Worm (Caenorhabditis elegans) whole organism, mixed stage, embryonic: ENCODE results near the gene srj-57.

Experiments
- M03D4.4 ChIP-seq: sonication (generic microtip); optimal IDR thresholded peaks from 2 replicates; lab custom pipeline; 2017; ENCODE audit warnings: mild to moderate bottlenecking, missing genetic modification characterization, missing compliant biosample characterization
- bed-3 ChIP-seq: fragments of 200-800 bp; sonication (Bioruptor generic); optimal IDR thresholded peaks from 3 replicates; lab custom pipeline; 2018; ENCODE audit warnings: mild to moderate bottlenecking, missing genetic modification characterization, moderate library complexity, missing compliant biosample characterization
- blmp-1 ChIP-seq: fragments of 150-350 bp; optimal IDR thresholded peaks from 2 replicates; lab custom pipeline; 2014; ENCODE audit warnings: missing biosample characterization, missing genetic modification characterization
- ceh-39 ChIP-seq: fragments of 150-350 bp; optimal IDR thresholded peaks from 2 replicates; lab custom pipeline; 2014; ENCODE audit warnings: missing biosample characterization, missing genetic modification characterization
- ceh-43 ChIP-seq: fragments of 200-800 bp; sonication (Bioruptor generic); optimal IDR thresholded peaks from 2 replicates; lab custom pipeline; 2018; ENCODE audit warnings: mild to moderate bottlenecking, missing genetic modification characterization, moderate library complexity, missing compliant biosample characterization
- ceh-83 ChIP-seq: fragments of 200-800 bp; sonication (Bioruptor generic); optimal IDR thresholded peaks from 2 replicates; lab custom pipeline; 2018; ENCODE audit warnings: mild to moderate bottlenecking, missing genetic modification characterization, missing compliant biosample characterization
- ces-1 ChIP-seq: fragments of 150-350 bp; optimal IDR thresholded peaks from 2 replicates; lab custom pipeline; 2014; ENCODE audit warnings: missing biosample characterization, missing genetic modification reagents, missing genetic modification characterization
- drap-1 ChIP-seq: fragments of 200-800 bp; sonication (Bioruptor generic); optimal IDR thresholded peaks from 3 replicates; lab custom pipeline; 2018; ENCODE audit warnings: mild to moderate bottlenecking, missing genetic modification characterization, missing compliant biosample characterization
- elt-1 ChIP-seq: sonication (generic microtip); optimal IDR thresholded peaks from 2 replicates; lab custom pipeline; 2017; ENCODE audit warnings: missing genetic modification characterization, mild to moderate bottlenecking, missing compliant biosample characterization, antibody characterized with exemption, moderate library complexity, borderline replicate concordance; ENCODE audit not compliant: insufficient read depth
- elt-3 ChIP-seq: fragments of 150-350 bp; optimal IDR thresholded peaks from 2 replicates; lab custom pipeline; 2014; ENCODE audit warnings: missing biosample characterization, missing genetic modification characterization
- flh-1 ChIP-seq: fragments of 200-800 bp; sonication (Bioruptor generic); optimal IDR thresholded peaks from 2 replicates; lab custom pipeline; 2018; ENCODE audit warnings: mild to moderate bottlenecking, missing genetic modification characterization, moderate library complexity, missing compliant biosample characterization
- ham-2 ChIP-seq: fragments of 200-800 bp; sonication (Bioruptor generic); optimal IDR thresholded peaks from 2 replicates; lab custom pipeline; 2018; ENCODE audit warnings: mild to moderate bottlenecking, missing genetic modification characterization, missing compliant biosample characterization
- hlh-1 ChIP-seq: fragments of 150-350 bp; optimal IDR thresholded peaks from 2 replicates; lab custom pipeline; 2014; ENCODE audit warnings: missing biosample characterization, missing genetic modification reagents, missing genetic modification characterization
- lin-13 ChIP-seq: fragments of 150-350 bp; optimal IDR thresholded peaks from 2 replicates; lab custom pipeline; 2014; ENCODE audit warnings: missing biosample characterization, missing genetic modification characterization
- lin-32 ChIP-seq: fragments of 200-800 bp; sonication (Bioruptor generic); optimal IDR thresholded peaks from 2 replicates; lab custom pipeline; 2018; ENCODE audit warnings: mild to moderate bottlenecking, missing genetic modification characterization, missing compliant biosample characterization
- lsy-2 ChIP-seq: fragments of 150-350 bp; optimal IDR thresholded peaks from 2 replicates; lab custom pipeline; 2014; ENCODE audit warnings: missing biosample characterization, missing genetic modification characterization
- mep-1 ChIP-seq: fragments of 150-350 bp; optimal IDR thresholded peaks from 2 replicates; lab custom pipeline; 2017; ENCODE audit warnings: missing biosample characterization, missing genetic modification reagents, missing genetic modification characterization, inconsistent platforms
- mls-2 ChIP-seq: sonication (generic microtip); optimal IDR thresholded peaks from 2 replicates; lab custom pipeline; 2016; ENCODE audit warnings: mild to moderate bottlenecking, missing genetic modification characterization, moderate library complexity, missing compliant biosample characterization
- nhr-12 ChIP-seq: fragments of 150-350 bp; optimal IDR thresholded peaks from 2 replicates; lab custom pipeline; 2014; ENCODE audit warnings: missing biosample characterization, missing genetic modification characterization
- nhr-2 ChIP-seq: fragments of 150-350 bp; optimal IDR thresholded peaks from 2 replicates; lab custom pipeline; 2014; ENCODE audit warnings: missing biosample characterization, missing genetic modification characterization
- nhr-237 ChIP-seq: fragments of 150-350 bp; optimal IDR thresholded peaks from 2 replicates; lab custom pipeline; 2014; ENCODE audit warnings: missing biosample characterization, missing genetic modification characterization
- nhr-28 ChIP-seq: fragments of 150-350 bp; optimal IDR thresholded peaks from 2 replicates; lab custom pipeline; 2014; ENCODE audit warnings: missing biosample characterization, missing genetic modification characterization
- nhr-76 ChIP-seq: sonication (generic microtip); optimal IDR thresholded peaks from 2 replicates; lab custom pipeline; 2017; ENCODE audit warnings: missing biosample characterization, missing genetic modification characterization
- pha-4 ChIP-seq: fragments of 150-350 bp; optimal IDR thresholded peaks from 2 replicates; lab custom pipeline; 2018; ENCODE audit warnings: missing biosample characterization, missing genetic modification reagents, missing genetic modification characterization
- sem-2 ChIP-seq: fragments of 200-800 bp; sonication (Bioruptor generic); optimal IDR thresholded peaks from 2 replicates; lab custom pipeline; 2018; ENCODE audit warnings: mild to moderate bottlenecking, missing genetic modification characterization, missing compliant biosample characterization
- sptf-1 ChIP-seq: sonication (generic microtip); optimal IDR thresholded peaks from 2 replicates; lab custom pipeline; 2017; ENCODE audit warnings: mild to moderate bottlenecking, missing genetic modification characterization, moderate library complexity, missing compliant biosample characterization
- tbx-8 ChIP-seq: fragments of 200-800 bp; sonication (Bioruptor generic); optimal IDR thresholded peaks from 2 replicates; lab custom pipeline; 2018; ENCODE audit warnings: mild to moderate bottlenecking, missing genetic modification characterization, moderate library complexity, missing compliant biosample characterization
- unc-120 ChIP-seq: sonication (generic microtip); optimal IDR thresholded peaks from 2 replicates; lab custom pipeline; 2017; ENCODE audit warnings: missing genetic modification characterization, missing compliant biosample characterization; ENCODE audit not compliant: poor library complexity, severe bottlenecking
- unc-39 ChIP-seq: fragments of 150-350 bp; optimal IDR thresholded peaks from 2 replicates; lab custom pipeline; 2014; ENCODE audit warnings: missing biosample characterization, missing genetic modification characterization
- zip-8 ChIP-seq: fragments of 150-350 bp; optimal IDR thresholded peaks from 2 replicates; lab custom pipeline; 2014; ENCODE audit warnings: missing biosample characterization, missing genetic modification characterization
- ztf-11 ChIP-seq: fragments of 150-350 bp; optimal IDR thresholded peaks from 2 replicates; lab custom pipeline; 2014; ENCODE audit warnings: missing biosample characterization, missing genetic modification characterization

srj-57 gene

ce11 chrV:2861505-2861904 lies 6.1 kb upstream of the srj-57 start, which contains the start of gene srh-270:
Gene srh-270 (minus strand): TSS chrV:2861605.
- TF ChIP-seq sem-2: no peak
- TF ChIP-seq flh-1 (GFP tag; lab: Kevin White, UChicago): no peak
- TF ChIP-seq elt-1 (tag; lab: Kevin White, UChicago): no peak
- TF ChIP-seq ces-1 (GFP tag; lab: Kevin White, UChicago): no peak
- no peak for TF ChIP-seq blmp-1
- no peak for TF ChIP-seq unc-120
- TF ChIP-seq mls-2 (tag; lab: Kevin White, UChicago): no peak
- TF ChIP-seq pha-4 (tag; lab: Kevin White, UChicago): no peak
- no peak for TF ChIP-seq nhr-2 (tag; lab: Kevin White, UChicago)
- TF ChIP-seq nhr-76: no peak
- TF ChIP-seq M03D4.4 (tag; lab: Kevin White, UChicago): no peak
- TF ChIP-seq ztf-11 (tag; lab: Kevin White, UChicago): no peak
- TF ChIP-seq nhr-237: no peak

- TF ChIP-seq M03D4.4 (tag; lab: Kevin White, UChicago) (no peak), drap-1 (GFP tag; lab: Kevin White, UChicago) (no peak), nhr-76 (no peak), nhr-2 (tag; lab: Kevin White, UChicago) (no peak), mls-2 (tag; lab: Kevin White, UChicago) (no peak), unc-39 (tag; lab: Kevin White, UChicago) (no peak), ham-2 (no peak), flh-1 (GFP tag; lab: Kevin White, UChicago) (no peak), ceh-43 (GFP tag; lab: Kevin White, UChicago) (no peak), nhr-28 (no peak), ztf-11 (tag; lab: Kevin White, UChicago) (no peak), lsy-2 (no peak), elt-3 (tag; lab: Kevin White, UChicago) (no peak), ceh-83 (no peak), ceh-39 (tag; lab: Kevin White, UChicago) (no peak), lin-32 (GFP tag; lab: Kevin White, UChicago) (no peak), zip-8 (tag; lab: Kevin White, UChicago) (no peak), pha-4 (tag; lab: Kevin White, UChicago) (no peak), mep-1 (no peak), sptf-1 (tag; lab: Kevin White, UChicago) (no peak)
Observed at ce11 chrV:2859738-2860137, 4.4 kb upstream of the srj-57 start, which contains the start of gene srj-54. Gene srj-54 (minus strand): TSS chrV:2859838.

- TF ChIP-seq lin-13 (tag; lab: Kevin White, UChicago) (no peak), hlh-1 (tag; lab: Kevin White, UChicago) (no peak), bed-3 (GFP tag; lab: Kevin White, UChicago) (no peak), lsy-2 (no peak), mep-1 (no peak), tbx-8 (GFP tag; lab: Kevin White, UChicago) (no peak)
- TF ChIP-seq, all 35 proteins: peak for 0
Observed at ce11 chrV:2857842-2858241, 2.5 kb upstream of the srj-57 start, which contains the start of gene srj-55. Gene srj-55 (minus strand): TSS chrV:2857942.

- no peak for TF ChIP-seq bed-3 (GFP tag; lab: Kevin White, UChicago)
- no peak for TF ChIP-seq elt-1 (tag; lab: Kevin White, UChicago)
- no peak for TF ChIP-seq unc-39 (tag; lab: Kevin White, UChicago)
- no peak for TF ChIP-seq nhr-28
- TF ChIP-seq unc-120: no peak
- no peak for TF ChIP-seq nhr-12 (tag; lab: Kevin White, UChicago)
- TF ChIP-seq nhr-2 (tag; lab: Kevin White, UChicago): no peak
- no peak for TF ChIP-seq M03D4.4 (tag; lab: Kevin White, UChicago)
- TF ChIP-seq ceh-43 (GFP tag; lab: Kevin White, UChicago): no peak
- TF ChIP-seq mls-2 (tag; lab: Kevin White, UChicago): no peak
Observed at ce11 chrV:2849071-2849470, 6.3 kb downstream of the srj-57 start, which contains the start of gene ugt-53. Gene ugt-53 (plus strand): TSS chrV:2849343.

ce11 chrV:2848290-2848937 lies 7.0 kb downstream of the srj-57 start, which contains the start of gene srj-49:
Gene srj-49 (minus strand): TSS chrV:2848340.
- TF ChIP-seq pha-4 (tag; lab: Kevin White, UChicago) (no peak), elt-3 (tag; lab: Kevin White, UChicago) (no peak)
- TF ChIP-seq, all 35 proteins: peak for 0
